Worm (Caenorhabditis elegans) whole organism, late embryonic: ENCODE results near the gene alg-1.

Experiments
- Y22D7AL.16 ChIP-seq: sonication (generic microtip); optimal IDR thresholded peaks from 2 replicates; lab custom pipeline; 2016; ENCODE audit warnings: missing genetic modification characterization, missing compliant biosample characterization
- ahr-1 ChIP-seq: sonication (generic microtip); optimal IDR thresholded peaks from 2 replicates; lab custom pipeline; 2016; ENCODE audit warnings: missing genetic modification characterization, missing compliant biosample characterization
- ceh-24 ChIP-seq: sonication (generic microtip); optimal IDR thresholded peaks from 2 replicates; lab custom pipeline; 2016; ENCODE audit warnings: mild to moderate bottlenecking, missing genetic modification characterization, missing compliant biosample characterization
- hlh-30 ChIP-seq: sonication (generic microtip); optimal IDR thresholded peaks from 2 replicates; lab custom pipeline; 2017; ENCODE audit warnings: antibody characterized with exemption, missing genetic modification characterization, missing compliant biosample characterization; ENCODE audit not compliant: insufficient read depth
- lin-11 ChIP-seq: fragments of 200-800 bp; sonication (Bioruptor generic); optimal IDR thresholded peaks from 2 replicates; lab custom pipeline; 2018; ENCODE audit warnings: mild to moderate bottlenecking, missing genetic modification characterization, missing compliant biosample characterization
- madf-2 ChIP-seq: sonication (generic microtip); optimal IDR thresholded peaks from 2 replicates; lab custom pipeline; 2017; ENCODE audit warnings: missing genetic modification characterization, missing compliant biosample characterization
- npax-4 ChIP-seq: sonication (generic microtip); optimal IDR thresholded peaks from 2 replicates; lab custom pipeline; 2016; ENCODE audit warnings: missing genetic modification characterization, missing compliant biosample characterization
- odd-2 ChIP-seq: sonication (generic microtip); optimal IDR thresholded peaks from 2 replicates; lab custom pipeline; 2017; ENCODE audit warnings: antibody characterized with exemption, mild to moderate bottlenecking, missing genetic modification characterization, missing compliant biosample characterization
- pqm-1 ChIP-seq: sonication (generic microtip); optimal IDR thresholded peaks from 2 replicates; lab custom pipeline; 2016; ENCODE audit warnings: missing genetic modification characterization, missing compliant biosample characterization
- sox-4 ChIP-seq: sonication (generic microtip); optimal IDR thresholded peaks from 2 replicates; lab custom pipeline; 2017; ENCODE audit warnings: mild to moderate bottlenecking, missing genetic modification characterization, inconsistent platforms, missing compliant biosample characterization

- TF ChIP-seq odd-2 (tag; lab: Kevin White, UChicago) (no peak), madf-2 (tag; lab: Kevin White, UChicago) (no peak), Y22D7AL.16 (tag; lab: Kevin White, UChicago) (no peak), ahr-1 (no peak), lin-11 (tag; lab: Kevin White, UChicago) (no peak), ceh-24 (tag; lab: Kevin White, UChicago) (no peak), npax-4 (tag; lab: Kevin White, UChicago) (no peak), hlh-30 (tag; lab: Kevin White, UChicago) (no peak), sox-4 (tag; lab: Kevin White, UChicago) (no peak), pqm-1 (no peak)
Observed at ce11 chrX:13914289-13914688, 34.6 kb upstream of the alg-1 start, which contains the start of gene Y26E6A.2.
